ENCODE assay signal across 1 fruit fly cellular context in genomic region chr3L:346656-347640, dm6.
TF ChIP-seq lines count a peak whose summit lies in the region.

Gene mth, minus strand, starts transcription at chr3L:346957.

TF ChIP-seq in whole organism, embryonic, 481 proteins besides CTCF, POLR2A, EP300 and RAD21 (continued from another document and continues in another):
- TF ChIP-seq repo (GFP tag; optimal IDR thresholded peaks at IDR 0.05; lab: Kevin White, UChicago), result no peak
- peak; percentile 58; the same call in 1 of the 3 replicates for TF ChIP-seq ken (GFP tag; IDR thresholded peaks at IDR 0.05; lab: Robert Waterston, UW)
- no peak for TF ChIP-seq Bteb2 (GFP tag; optimal IDR thresholded peaks at IDR 0.05; lab: Kevin White, UChicago)
- TF ChIP-seq Doc3 (GFP tag; IDR thresholded peaks at IDR 0.05; lab: Robert Waterston, UW; ENCODE audit: partially characterized antibody), result peak; percentile 99
- TF ChIP-seq sens (GFP tag; lab: Kevin White, UChicago), result peak; percentile 74
- TF ChIP-seq jigr1 (GFP tag; IDR thresholded peaks at IDR 0.05; lab: Robert Waterston, UW), result no peak
- TF ChIP-seq CG2678 (tag; optimal IDR thresholded peaks at IDR 0.05; lab: Kevin White, UChicago), result peak; percentile 34
- TF ChIP-seq CG14050 (GFP tag; IDR thresholded peaks at IDR 0.05; lab: Robert Waterston, UW), result no peak
- TF ChIP-seq kni (GFP tag; optimal IDR thresholded peaks at IDR 0.05; lab: Kevin White, UChicago), result peak; percentile 4
- TF ChIP-seq ATbp (GFP tag; optimal IDR thresholded peaks at IDR 0.05; lab: Kevin White, UChicago), result no peak
- TF ChIP-seq CG4617 (GFP tag; optimal IDR thresholded peaks at IDR 0.05; lab: Kevin White, UChicago; ENCODE audit: borderline replicate concordance), result peak; percentile 65
- TF ChIP-seq CG12155 (GFP tag; optimal IDR thresholded peaks at IDR 0.05; lab: Kevin White, UChicago), result peak; percentile 25
- TF ChIP-seq CG9609 (GFP tag; optimal IDR thresholded peaks at IDR 0.05; lab: Kevin White, UChicago), result peak; percentile 60
- TF ChIP-seq Nf-YA (GFP tag; IDR thresholded peaks at IDR 0.05; lab: Robert Waterston, UW), result no peak
- peak; percentile 44 for TF ChIP-seq shn (GFP tag; optimal IDR thresholded peaks at IDR 0.05; lab: Kevin White, UChicago)
- TF ChIP-seq trh (GFP tag; optimal IDR thresholded peaks at IDR 0.05; lab: Kevin White, UChicago), result no peak
- 0 out of 2 replicates have a peak, but pooled peaks have one; percentile 28 for TF ChIP-seq chm (GFP tag; IDR thresholded peaks at IDR 0.05; lab: Robert Waterston, UW)
- TF ChIP-seq CG34422 (GFP tag; IDR thresholded peaks at IDR 0.05; lab: Robert Waterston, UW), result no peak
- TF ChIP-seq CG17361 (GFP tag; IDR thresholded peaks at IDR 0.05; lab: Robert Waterston, UW), result peak; percentile 62; the same call in 2 of the 3 replicates
- TF ChIP-seq CrebB (tag; optimal IDR thresholded peaks at IDR 0.05; lab: Kevin White, UChicago), result no peak
- no peak for TF ChIP-seq Sry-β (GFP tag; optimal IDR thresholded peaks at IDR 0.05; lab: Kevin White, UChicago)
- peak; percentile 100 for TF ChIP-seq sna (GFP tag; IDR thresholded peaks at IDR 0.05; lab: Robert Waterston, UW; ENCODE audit: partially characterized antibody)
- no peak for TF ChIP-seq CG12942 (GFP tag; optimal IDR thresholded peaks at IDR 0.05; lab: Kevin White, UChicago)
- 0 out of 3 replicates have a peak, but pooled peaks have one; percentile 30 for TF ChIP-seq gce (GFP tag; IDR thresholded peaks at IDR 0.05; lab: Robert Waterston, UW)
- TF ChIP-seq Bdp1 (GFP tag; optimal IDR thresholded peaks at IDR 0.05; lab: Kevin White, UChicago), result peak; percentile 29
- TF ChIP-seq CG1529 (GFP tag; optimal IDR thresholded peaks at IDR 0.05; lab: Kevin White, UChicago), result no peak
- TF ChIP-seq Ets97D (GFP tag; optimal IDR thresholded peaks at IDR 0.05; lab: Kevin White, UChicago), result peak; percentile 77
- peak; percentile 39 for TF ChIP-seq grn (GFP tag; optimal IDR thresholded peaks at IDR 0.05; lab: Kevin White, UChicago)
- no peak for TF ChIP-seq CG7271 (tag; optimal IDR thresholded peaks at IDR 0.05; lab: Kevin White, UChicago)
- peak; percentile 33 for TF ChIP-seq luna (GFP tag; optimal IDR thresholded peaks at IDR 0.05; lab: Kevin White, UChicago)
- TF ChIP-seq dmrt11E (tag; optimal IDR thresholded peaks at IDR 0.05; lab: Kevin White, UChicago), result peak; percentile 40
- TF ChIP-seq YL-1 (GFP tag; optimal IDR thresholded peaks at IDR 0.05; lab: Kevin White, UChicago), result peak; percentile 34
- TF ChIP-seq knrl (GFP tag; IDR thresholded peaks at IDR 0.05; lab: Robert Waterston, UW; ENCODE audit: partially characterized antibody), result peak; percentile 100
- TF ChIP-seq CG31365 (tag; optimal IDR thresholded peaks at IDR 0.05; lab: Kevin White, UChicago), result no peak
- peak; percentile 77 for TF ChIP-seq mam (GFP tag; optimal IDR thresholded peaks at IDR 0.05; lab: Kevin White, UChicago)
- no peak for TF ChIP-seq rib (GFP tag; IDR thresholded peaks at IDR 0.05; lab: Robert Waterston, UW)
- TF ChIP-seq cg (GFP tag; optimal IDR thresholded peaks at IDR 0.05; lab: Kevin White, UChicago), result peak; percentile 40
- TF ChIP-seq mirr (GFP tag; optimal IDR thresholded peaks at IDR 0.05; lab: Kevin White, UChicago), result no peak
- peak; percentile 43 for TF ChIP-seq chn (GFP tag; optimal IDR thresholded peaks at IDR 0.05; lab: Kevin White, UChicago)
- no peak for TF ChIP-seq Gsc (GFP tag; IDR thresholded peaks at IDR 0.05; lab: Robert Waterston, UW)
- no peak for TF ChIP-seq CG4707 (GFP tag; optimal IDR thresholded peaks at IDR 0.05; lab: Kevin White, UChicago)
- TF ChIP-seq Scr (GFP tag; IDR thresholded peaks at IDR 0.05; lab: Robert Waterston, UW; ENCODE audit: partially characterized antibody), result peak; percentile 99
- TF ChIP-seq CG11398 (GFP tag; optimal IDR thresholded peaks at IDR 0.05; lab: Kevin White, UChicago), result no peak
- TF ChIP-seq vfl (GFP tag; optimal IDR thresholded peaks at IDR 0.05; lab: Kevin White, UChicago), result peak; percentile 5
- TF ChIP-seq Sin3A (optimal IDR thresholded peaks at IDR 0.05; lab: Kevin White, UChicago), result peak; percentile 95
- peak; percentile 97 for TF ChIP-seq hbn (GFP tag; IDR thresholded peaks at IDR 0.05; lab: Robert Waterston, UW; ENCODE audit: partially characterized antibody)
- no peak for TF ChIP-seq Dfd (GFP tag; optimal IDR thresholded peaks at IDR 0.05; lab: Kevin White, UChicago)
- TF ChIP-seq Eip74EF (GFP tag; optimal IDR thresholded peaks at IDR 0.05; lab: Kevin White, UChicago), result no peak
- no peak for TF ChIP-seq CG11093 (GFP tag; IDR thresholded peaks at IDR 0.05; lab: Robert Waterston, UW)
- TF ChIP-seq HLHmδ (GFP tag; optimal IDR thresholded peaks at IDR 0.05; lab: Kevin White, UChicago), result no peak
- no peak for TF ChIP-seq schlank (tag; optimal IDR thresholded peaks at IDR 0.05; lab: Kevin White, UChicago)
- no peak for TF ChIP-seq dan (GFP tag; IDR thresholded peaks at IDR 0.05; lab: Robert Waterston, UW)
- TF ChIP-seq kah (GFP tag; optimal IDR thresholded peaks at IDR 0.05; lab: Kevin White, UChicago), result no peak
- no peak for TF ChIP-seq Hr78 (GFP tag; optimal IDR thresholded peaks at IDR 0.05; lab: Kevin White, UChicago)
- TF ChIP-seq CG16813 (GFP tag; IDR thresholded peaks at IDR 0.05; lab: Robert Waterston, UW; ENCODE audit: partially characterized antibody), result peak; percentile 99
- no peak for TF ChIP-seq fd96Cb (tag; optimal IDR thresholded peaks at IDR 0.05; lab: Kevin White, UChicago)
- peak; percentile 98 for TF ChIP-seq CG2129 (GFP tag; IDR thresholded peaks at IDR 0.05; lab: Robert Waterston, UW; ENCODE audit: partially characterized antibody)
- TF ChIP-seq lab (GFP tag; optimal IDR thresholded peaks at IDR 0.05; lab: Kevin White, UChicago), result peak; percentile 8
- TF ChIP-seq Side (GFP tag; optimal IDR thresholded peaks at IDR 0.05; lab: Kevin White, UChicago), result no peak
- TF ChIP-seq tup (GFP tag; optimal IDR thresholded peaks at IDR 0.05; lab: Kevin White, UChicago), result no peak
- TF ChIP-seq CG15601 (tag; optimal IDR thresholded peaks at IDR 0.05; lab: Kevin White, UChicago), result peak; percentile 67
- peak in 1 of 2 experiments; percentile 47 for TF ChIP-seq bsh (GFP tag; optimal IDR thresholded peaks at IDR 0.05; lab: Kevin White, UChicago)
- TF ChIP-seq ftz-f1 (GFP tag; optimal IDR thresholded peaks at IDR 0.05; lab: Kevin White, UChicago), result no peak
- TF ChIP-seq CG34376 (GFP tag; optimal IDR thresholded peaks at IDR 0.05; lab: Kevin White, UChicago), result no peak
- peak; percentile 24 for TF ChIP-seq CG10462 (GFP tag; optimal IDR thresholded peaks at IDR 0.05; lab: Kevin White, UChicago)
- no peak for TF ChIP-seq Atf3 (GFP tag; optimal IDR thresholded peaks at IDR 0.05; lab: Kevin White, UChicago)
- no peak for TF ChIP-seq fd3F (GFP tag; optimal IDR thresholded peaks at IDR 0.05; lab: Kevin White, UChicago)
- TF ChIP-seq CG18011 (GFP tag; optimal IDR thresholded peaks at IDR 0.05; lab: Kevin White, UChicago), result no peak
- TF ChIP-seq Nf-YC (tag; optimal IDR thresholded peaks at IDR 0.05; lab: Kevin White, UChicago), result peak; percentile 24
- TF ChIP-seq pros (GFP tag; optimal IDR thresholded peaks at IDR 0.05; lab: Kevin White, UChicago), result no peak
- TF ChIP-seq CG15479 (GFP tag; optimal IDR thresholded peaks at IDR 0.05; lab: Kevin White, UChicago), result no peak
- TF ChIP-seq CG10565 (GFP tag; optimal IDR thresholded peaks at IDR 0.05; lab: Kevin White, UChicago), result no peak
- TF ChIP-seq CG3163 (GFP tag; optimal IDR thresholded peaks at IDR 0.05; lab: Kevin White, UChicago), result no peak
- no peak for TF ChIP-seq Kr (GFP tag; optimal IDR thresholded peaks at IDR 0.05; lab: Kevin White, UChicago)
- TF ChIP-seq CG7987 (GFP tag; optimal IDR thresholded peaks at IDR 0.05; lab: Kevin White, UChicago), result no peak
- TF ChIP-seq vnd (GFP tag; IDR thresholded peaks at IDR 0.05; lab: Robert Waterston, UW; ENCODE audit: partially characterized antibody), result peak; percentile 99
- no peak for TF ChIP-seq CG32767 (GFP tag; IDR thresholded peaks at IDR 0.05; lab: Robert Waterston, UW)
- no peak for TF ChIP-seq br (optimal IDR thresholded peaks at IDR 0.05; lab: Kevin White, UChicago)
- TF ChIP-seq CG7786 (GFP tag; optimal IDR thresholded peaks at IDR 0.05; lab: Kevin White, UChicago), result peak; percentile 34
- TF ChIP-seq CG30403 (GFP tag; optimal IDR thresholded peaks at IDR 0.05; lab: Kevin White, UChicago), result peak; percentile 54
- TF ChIP-seq Hmx (GFP tag; optimal IDR thresholded peaks at IDR 0.05; lab: Kevin White, UChicago), result peak; percentile 29
- peak; percentile 77 for TF ChIP-seq phol (tag; optimal IDR thresholded peaks at IDR 0.05; lab: Kevin White, UChicago)
- TF ChIP-seq ap (GFP tag; IDR thresholded peaks at IDR 0.05; lab: Robert Waterston, UW), result no peak
- TF ChIP-seq slp2 (GFP tag; optimal IDR thresholded peaks at IDR 0.05; lab: Kevin White, UChicago), result peak; percentile 15
- TF ChIP-seq CG17359 (tag; optimal IDR thresholded peaks at IDR 0.05; lab: Kevin White, UChicago), result no peak
- no peak for TF ChIP-seq CG6683 (GFP tag; optimal IDR thresholded peaks at IDR 0.05; lab: Kevin White, UChicago)
- TF ChIP-seq abd-A (tag; optimal IDR thresholded peaks at IDR 0.05; lab: Kevin White, UChicago), result peak; percentile 45
- TF ChIP-seq CG8944 (GFP tag; optimal IDR thresholded peaks at IDR 0.05; lab: Kevin White, UChicago), result peak; percentile 53
- TF ChIP-seq tin (GFP tag; optimal IDR thresholded peaks at IDR 0.05; lab: Kevin White, UChicago), result peak; percentile 21
- TF ChIP-seq wek (GFP tag; optimal IDR thresholded peaks at IDR 0.05; lab: Kevin White, UChicago), result no peak
- TF ChIP-seq HLH54F (GFP tag; optimal IDR thresholded peaks at IDR 0.05; lab: Kevin White, UChicago), result peak; percentile 32
- peak; percentile 41 for TF ChIP-seq gfzf (GFP tag; optimal IDR thresholded peaks at IDR 0.05; lab: Kevin White, UChicago)
- no peak for TF ChIP-seq Usf (GFP tag; optimal IDR thresholded peaks at IDR 0.05; lab: Kevin White, UChicago)
- TF ChIP-seq CG13123 (GFP tag; optimal IDR thresholded peaks at IDR 0.05; lab: Kevin White, UChicago), result peak; percentile 5
- peak; percentile 36 for TF ChIP-seq CG7928 (GFP tag; optimal IDR thresholded peaks at IDR 0.05; lab: Kevin White, UChicago)
- no peak for TF ChIP-seq C15 (GFP tag; IDR thresholded peaks at IDR 0.05; lab: Robert Waterston, UW)
- TF ChIP-seq Deaf1 (tag; optimal IDR thresholded peaks at IDR 0.05; lab: Kevin White, UChicago), result peak; percentile 25
- TF ChIP-seq CG12104 (GFP tag; optimal IDR thresholded peaks at IDR 0.05; lab: Kevin White, UChicago), result peak; percentile 48
- TF ChIP-seq Drgx (GFP tag; IDR thresholded peaks at IDR 0.05; lab: Robert Waterston, UW), result no peak
- TF ChIP-seq CG33213 (GFP tag; optimal IDR thresholded peaks at IDR 0.05; lab: Kevin White, UChicago), result peak; percentile 6
- peak; percentile 59 for TF ChIP-seq CG13775 (GFP tag; optimal IDR thresholded peaks at IDR 0.05; lab: Kevin White, UChicago)
- TF ChIP-seq Ssrp (tag; optimal IDR thresholded peaks at IDR 0.05; lab: Kevin White, UChicago), result peak; percentile 3
- peak; percentile 37 for TF ChIP-seq CHES-1-like (GFP tag; optimal IDR thresholded peaks at IDR 0.05; lab: Kevin White, UChicago)
- peak; percentile 42 for TF ChIP-seq CG1602 (GFP tag; optimal IDR thresholded peaks at IDR 0.05; lab: Kevin White, UChicago)
- no peak for TF ChIP-seq bowl (GFP tag; IDR thresholded peaks at IDR 0.05; lab: Robert Waterston, UW)
- no peak for TF ChIP-seq CG2199 (GFP tag; IDR thresholded peaks at IDR 0.05; lab: Robert Waterston, UW)
- 0 out of 2 replicates have a peak, but pooled peaks have one; percentile 28 for TF ChIP-seq CG14014 (GFP tag; IDR thresholded peaks at IDR 0.05; lab: Robert Waterston, UW)
- peak; percentile 99 for TF ChIP-seq hb (GFP tag; IDR thresholded peaks at IDR 0.05; lab: Robert Waterston, UW; ENCODE audit: partially characterized antibody)
- peak; percentile 44 for TF ChIP-seq sisA (GFP tag; IDR thresholded peaks at IDR 0.05; lab: Robert Waterston, UW)
- TF ChIP-seq zen2 (GFP tag; IDR thresholded peaks at IDR 0.05; lab: Robert Waterston, UW; ENCODE audit: partially characterized antibody), result peak; percentile 96
- TF ChIP-seq bigmax (GFP tag; optimal IDR thresholded peaks at IDR 0.05; lab: Kevin White, UChicago), result no peak
- no peak for TF ChIP-seq pan (optimal IDR thresholded peaks at IDR 0.05; lab: Kevin White, UChicago)
- TF ChIP-seq pan (GFP tag; optimal IDR thresholded peaks at IDR 0.05 in 1 of 2, IDR thresholded peaks at IDR 0.05 in 1 of 2), result peak in 1 of 2 experiments; percentile 22
- no peak for TF ChIP-seq ro (GFP tag; IDR thresholded peaks at IDR 0.05; lab: Robert Waterston, UW)
- TF ChIP-seq CG11695 (GFP tag; IDR thresholded peaks at IDR 0.05; lab: Robert Waterston, UW), result no peak
- peak; percentile 55 for TF ChIP-seq Xbp1 (GFP tag; optimal IDR thresholded peaks at IDR 0.05; lab: Kevin White, UChicago)
- TF ChIP-seq CG5245 (GFP tag; optimal IDR thresholded peaks at IDR 0.05; lab: Kevin White, UChicago), result no peak
- TF ChIP-seq ind (GFP tag; optimal IDR thresholded peaks at IDR 0.05; lab: Kevin White, UChicago), result peak; percentile 35
- TF ChIP-seq CG13424 (tag; optimal IDR thresholded peaks at IDR 0.05; lab: Kevin White, UChicago), result peak; percentile 37
- TF ChIP-seq zfh2 (GFP tag; optimal IDR thresholded peaks at IDR 0.05; lab: Kevin White, UChicago), result peak; percentile 26
- TF ChIP-seq CG9876 (GFP tag; optimal IDR thresholded peaks at IDR 0.05; lab: Kevin White, UChicago), result no peak
- TF ChIP-seq Elba2 (GFP tag; optimal IDR thresholded peaks at IDR 0.05; lab: Kevin White, UChicago), result no peak
- TF ChIP-seq D (optimal IDR thresholded peaks at IDR 0.05; lab: Kevin White, UChicago), result peak; percentile 56
- TF ChIP-seq D (GFP tag; optimal IDR thresholded peaks at IDR 0.05; lab: Kevin White, UChicago), result no peak
- no peak for TF ChIP-seq CG4360 (GFP tag; IDR thresholded peaks at IDR 0.05; lab: Robert Waterston, UW)
- no peak for TF ChIP-seq CG5953 (GFP tag; IDR thresholded peaks at IDR 0.05; lab: Robert Waterston, UW)
- TF ChIP-seq tna (GFP tag; IDR thresholded peaks at IDR 0.05; lab: Robert Waterston, UW; ENCODE audit: partially characterized antibody), result peak; percentile 95
- TF ChIP-seq sob (GFP tag; IDR thresholded peaks at IDR 0.05; lab: Robert Waterston, UW), result peak; percentile 59; the same call in 1 of the 2 replicates
- TF ChIP-seq CG3726 (GFP tag; IDR thresholded peaks at IDR 0.05; lab: Robert Waterston, UW), result no peak
- no peak for TF ChIP-seq CG6175 (GFP tag; IDR thresholded peaks at IDR 0.05; lab: Robert Waterston, UW)
- peak; percentile 15 for TF ChIP-seq nom (GFP tag; optimal IDR thresholded peaks at IDR 0.05; lab: Kevin White, UChicago)
- TF ChIP-seq lov (optimal IDR thresholded peaks at IDR 0.05; lab: Kevin White, UChicago), result no peak
- no peak for TF ChIP-seq lov (GFP tag; IDR thresholded peaks at IDR 0.05; lab: Robert Waterston, UW)
- no peak for TF ChIP-seq yki (optimal IDR thresholded peaks at IDR 0.05; lab: Kevin White, UChicago)
